Worm (Caenorhabditis elegans) whole organism, midembryonic: Measurements from ENCODE around the gene M01H9.3.

Experiments used
- T22C8.4 ChIP-seq: fragments of 200-800 bp; sonication (Bioruptor generic); IDR thresholded peaks from 2 replicates; pipeline ENCODE4 v1.3.6; 2022; ENCODE audit warnings: missing genetic modification characterization, missing compliant biosample characterization
- med-1 ChIP-seq: sonication (generic microtip); optimal IDR thresholded peaks from 2 replicates; lab custom pipeline; 2017; ENCODE audit warnings: missing genetic modification characterization, mild to moderate bottlenecking, missing compliant biosample characterization, antibody characterized with exemption, missing genetic modification reagents; ENCODE audit not compliant: insufficient read depth
- ref-1 ChIP-seq: fragments of 200-800 bp; sonication (Bioruptor generic); conservative IDR thresholded peaks from 2 replicates; pipeline ENCODE4 v1.3.6; 2022; ENCODE audit warnings: missing genetic modification reagents, missing genetic modification characterization, missing compliant biosample characterization
- ztf-29 ChIP-seq: fragments of 200-800 bp; sonication (Bioruptor generic); IDR thresholded peaks from 2 replicates; pipeline ENCODE4 v1.3.6; 2022; ENCODE audit warnings: missing genetic modification reagents, missing genetic modification characterization, missing compliant biosample characterization

DNA sequence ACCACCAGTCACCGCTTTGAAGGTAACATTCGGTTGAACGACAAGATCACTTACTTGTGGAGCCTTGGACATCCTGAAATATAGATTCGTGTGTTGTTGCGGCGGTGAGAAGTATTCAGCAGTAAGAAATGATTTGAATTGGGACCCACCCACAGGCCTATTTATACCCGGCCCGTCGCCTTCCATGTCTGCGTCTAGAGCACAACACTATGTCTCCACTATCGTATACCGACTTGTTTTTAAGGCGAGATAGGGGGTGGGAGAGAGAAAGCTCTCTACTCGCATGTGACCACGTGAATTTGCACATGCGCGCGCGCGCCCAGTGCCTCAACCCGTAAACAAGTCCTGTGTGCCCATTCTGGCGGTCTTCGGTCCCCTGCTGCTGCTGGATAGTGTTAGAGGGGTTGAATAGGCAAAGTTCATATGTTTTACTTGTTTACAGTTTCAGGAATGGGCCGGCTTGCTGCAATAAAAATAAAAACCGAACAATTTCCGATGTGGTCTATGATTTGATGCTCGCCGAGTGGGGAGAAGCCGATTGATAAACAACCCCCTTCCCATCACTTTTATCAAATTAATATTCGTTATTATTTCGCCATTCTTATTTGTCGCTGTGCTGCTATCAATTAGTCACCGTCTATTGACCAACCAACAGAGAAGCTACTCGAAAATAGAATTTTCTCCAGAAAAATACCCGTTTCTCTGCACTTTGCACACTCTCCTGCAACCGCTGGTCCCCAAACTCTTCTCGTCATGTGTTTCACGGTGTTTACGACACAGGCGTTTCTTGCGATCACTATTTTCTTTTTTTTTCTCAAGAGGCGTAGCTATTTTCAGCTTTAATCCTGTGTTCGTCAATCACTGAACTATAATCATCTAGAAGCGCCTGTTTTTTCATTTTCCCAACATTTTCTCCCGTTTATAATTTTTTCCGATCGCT lies 6.8 kb downstream of the M01H9.3 start:
- TF ChIP-seq ztf-29 (GFP tag; lab: Robert Waterston, UW) (no peak), med-1 (no peak), T22C8.4 (GFP tag; lab: Robert Waterston, UW) (no peak), ref-1 (no peak; the same call in 1 of the 2 replicates)
